Fruit fly (Drosophila melanogaster): ENCODE measurements around the gene nonA-l.

nonA-l gene

DNA sequence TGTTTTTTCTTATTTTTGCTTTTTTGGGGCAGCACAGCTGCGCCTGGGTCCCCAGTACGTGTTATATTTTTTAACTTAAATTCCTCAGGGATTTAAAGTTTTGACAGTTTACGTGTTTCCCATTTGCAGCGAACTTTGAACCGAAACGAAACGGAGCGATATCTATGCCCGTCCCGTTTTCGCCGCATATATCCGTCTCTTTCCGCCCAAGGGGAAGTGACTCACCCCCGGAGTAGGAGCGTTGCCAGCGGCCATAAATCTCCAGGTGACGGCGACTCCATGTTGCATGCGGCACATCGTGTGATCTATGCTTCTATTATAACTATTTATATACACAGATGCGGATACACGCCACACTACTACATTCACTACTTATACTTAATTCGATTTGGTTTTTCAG is 21.7 kb downstream of the nonA-l start:
- no peak for TF ChIP-seq Abd-B (GFP tag; optimal IDR thresholded peaks at IDR 0.05)
- no peak for TF ChIP-seq tai (GFP tag; optimal IDR thresholded peaks at IDR 0.05)
- TF ChIP-seq sage (GFP tag; optimal IDR thresholded peaks at IDR 0.05), result no peak
- no peak for TF ChIP-seq pan (optimal IDR thresholded peaks at IDR 0.05)
- TF ChIP-seq Jra (GFP tag; optimal IDR thresholded peaks at IDR 0.05), result no peak
- no peak for TF ChIP-seq OdsH (GFP tag; optimal IDR thresholded peaks at IDR 0.05)

DNA sequence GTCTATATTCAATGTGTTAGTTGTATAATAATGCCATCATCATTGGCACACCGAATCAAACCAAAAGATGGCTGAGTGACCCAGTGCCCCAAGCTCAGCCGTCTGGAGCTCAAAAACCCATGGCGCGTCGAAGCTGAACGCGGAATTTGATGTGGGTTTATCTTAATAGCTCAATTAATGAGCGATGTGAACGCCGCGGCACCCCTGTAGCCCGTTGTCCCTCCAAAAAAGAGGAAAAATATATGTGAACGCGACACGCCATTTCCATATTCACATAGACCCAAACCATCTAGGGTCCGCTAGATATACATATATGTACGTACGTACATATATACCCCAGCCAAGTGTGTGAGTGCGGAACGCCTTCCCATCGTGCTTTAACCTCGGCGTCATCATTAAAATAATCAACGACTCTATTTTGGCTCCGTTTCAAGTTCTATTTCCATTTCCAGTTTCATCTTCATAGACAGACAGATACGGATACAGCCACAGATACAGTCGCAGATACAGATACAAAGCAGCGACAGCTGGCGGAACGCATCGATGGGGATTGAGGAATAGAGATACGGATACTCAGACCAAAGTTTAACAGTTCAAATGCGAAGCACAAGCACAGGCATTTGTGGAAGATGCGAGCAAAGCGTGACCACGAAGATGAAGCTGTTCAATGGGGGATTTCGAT is 24.3 kb downstream of the nonA-l start:
- TF ChIP-seq dmrt93B (GFP tag; optimal IDR thresholded peaks at IDR 0.05) (no peak), dsf (GFP tag; optimal IDR thresholded peaks at IDR 0.05; ENCODE audit: borderline replicate concordance) (no peak), lola (GFP tag; optimal IDR thresholded peaks at IDR 0.05) (no peak), Hr78 (GFP tag; optimal IDR thresholded peaks at IDR 0.05) (no peak)

DNA sequence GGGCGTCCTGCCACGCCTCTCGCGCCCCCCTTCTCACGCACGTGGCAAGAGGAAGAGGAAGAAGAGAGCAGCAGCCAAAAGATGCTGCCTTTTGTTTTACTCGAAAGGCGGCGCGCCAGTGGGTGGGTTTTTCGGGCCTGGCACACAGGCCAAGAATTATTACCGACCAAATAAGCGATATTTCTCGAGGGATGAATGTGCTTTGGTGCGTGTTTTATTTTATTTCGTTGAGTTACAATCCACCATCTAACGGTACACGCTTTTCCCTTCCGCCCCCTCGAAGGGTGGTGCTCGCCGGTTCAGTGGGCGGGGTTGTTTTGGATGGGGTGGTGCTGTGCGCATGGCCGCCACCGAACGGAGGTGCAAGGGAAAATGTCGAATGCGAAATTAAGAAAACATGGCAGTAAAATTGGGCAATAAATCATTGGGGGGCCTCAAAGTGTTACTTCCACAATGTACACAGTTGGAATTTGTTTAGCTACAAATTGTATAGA is 32.3 kb downstream of the nonA-l start:
- no peak for TF ChIP-seq woc (GFP tag; optimal IDR thresholded peaks at IDR 0.05)
- no peak for TF ChIP-seq Hr78 (GFP tag; optimal IDR thresholded peaks at IDR 0.05)
- TF ChIP-seq dl (GFP tag; optimal IDR thresholded peaks at IDR 0.05; ENCODE audit: insufficient read depth in 1 of 2, partially characterized antibody in 2 of 2), result no peak
- TF ChIP-seq Mio (GFP tag; optimal IDR thresholded peaks at IDR 0.05), result no peak
- no peak for TF ChIP-seq pan (optimal IDR thresholded peaks at IDR 0.05)
- TF ChIP-seq CrebA (GFP tag; optimal IDR thresholded peaks at IDR 0.05; ENCODE audit: borderline replicate concordance), result no peak
- no peak for TF ChIP-seq N (GFP tag; optimal IDR thresholded peaks at IDR 0.05)
- TF ChIP-seq dmrt93B (GFP tag; optimal IDR thresholded peaks at IDR 0.05), result no peak
- TF ChIP-seq Jra (GFP tag; optimal IDR thresholded peaks at IDR 0.05), result no peak
- no peak for TF ChIP-seq psq (GFP tag; optimal IDR thresholded peaks at IDR 0.05)
- no peak for TF ChIP-seq tai (GFP tag; optimal IDR thresholded peaks at IDR 0.05)
- no peak for TF ChIP-seq br (GFP tag; optimal IDR thresholded peaks at IDR 0.05)
- TF ChIP-seq GATAd (GFP tag; optimal IDR thresholded peaks at IDR 0.05), result no peak
- TF ChIP-seq Dif (GFP tag; optimal IDR thresholded peaks at IDR 0.05; ENCODE audit: partially characterized antibody), result no peak
- no peak for TF ChIP-seq sage (GFP tag; optimal IDR thresholded peaks at IDR 0.05)
- TF ChIP-seq OdsH (GFP tag; optimal IDR thresholded peaks at IDR 0.05), result no peak
- TF ChIP-seq CG9705 (GFP tag; optimal IDR thresholded peaks at IDR 0.05), result no peak
- no peak for TF ChIP-seq Hnf4 (GFP tag; optimal IDR thresholded peaks at IDR 0.05)

DNA sequence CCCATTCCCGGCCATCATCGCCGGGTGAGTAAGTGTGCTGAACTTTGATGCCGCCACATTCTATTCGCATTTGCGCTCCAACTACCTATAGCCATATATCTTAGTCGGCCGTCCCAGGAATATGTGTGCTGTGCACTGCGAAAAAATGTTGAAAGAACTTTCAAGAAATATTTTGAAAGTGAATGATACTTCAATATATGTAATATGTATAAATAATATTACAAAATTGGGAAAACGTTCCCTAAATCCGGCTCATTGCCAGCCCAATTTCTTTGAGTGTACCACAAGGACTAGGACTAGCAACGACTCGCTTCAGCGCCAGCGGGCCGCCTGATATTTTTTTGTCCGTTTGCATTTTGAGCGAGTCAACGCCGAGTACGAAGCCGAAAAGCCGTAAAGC is 33.2 kb downstream of the nonA-l start:
- TF ChIP-seq pan (optimal IDR thresholded peaks at IDR 0.05) (no peak), brk (GFP tag; optimal IDR thresholded peaks at IDR 0.05) (no peak), Hr78 (GFP tag; optimal IDR thresholded peaks at IDR 0.05) (no peak), usp (GFP tag; optimal IDR thresholded peaks at IDR 0.05) (no peak), psq (GFP tag; optimal IDR thresholded peaks at IDR 0.05) (no peak), br (GFP tag; optimal IDR thresholded peaks at IDR 0.05) (no peak)

DNA sequence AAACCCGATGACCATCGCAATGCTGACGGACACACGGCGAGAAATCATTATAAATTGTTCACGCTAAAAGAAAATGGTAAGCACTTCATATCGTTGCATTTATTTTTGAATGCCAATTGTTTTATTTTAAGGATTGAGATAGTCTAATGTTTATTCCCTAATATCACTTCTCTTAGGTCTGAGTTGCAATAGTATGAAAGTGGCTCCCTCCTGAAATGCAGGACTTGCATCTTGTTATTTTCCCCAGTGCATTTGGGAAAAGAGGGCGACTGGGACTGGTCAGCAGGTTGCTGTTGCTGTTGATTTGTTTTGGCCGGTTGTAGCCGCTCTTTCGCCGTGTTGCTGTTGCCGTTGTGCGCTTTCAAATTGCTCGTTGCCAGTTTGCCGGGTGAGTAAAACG is 36.5 kb downstream of the nonA-l start:
- no peak for TF ChIP-seq usp (GFP tag; optimal IDR thresholded peaks at IDR 0.05)
- TF ChIP-seq ey (GFP tag; optimal IDR thresholded peaks at IDR 0.05), result peak; percentile 8

DNA sequence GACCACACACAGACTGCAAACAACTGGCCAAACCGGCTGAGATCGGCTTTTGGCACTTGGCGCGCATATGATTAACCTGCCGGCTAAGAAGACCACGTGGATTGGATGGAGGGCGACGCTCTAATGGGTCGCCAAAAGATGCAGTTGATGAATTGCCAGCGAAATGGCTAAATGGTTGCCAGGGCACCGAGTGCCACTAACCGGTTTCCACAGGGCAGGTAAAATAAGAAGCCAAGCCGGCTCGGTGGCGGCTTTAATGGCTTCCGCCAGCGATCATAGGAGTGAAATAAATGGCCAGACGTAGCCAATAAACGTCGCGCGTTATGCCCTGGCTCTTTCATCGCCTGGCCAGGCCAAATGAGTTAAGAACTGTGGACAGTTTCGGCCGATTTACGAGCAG is 37.9 kb downstream of the nonA-l start:
- TF ChIP-seq brk (GFP tag; optimal IDR thresholded peaks at IDR 0.05), result no peak

DNA sequence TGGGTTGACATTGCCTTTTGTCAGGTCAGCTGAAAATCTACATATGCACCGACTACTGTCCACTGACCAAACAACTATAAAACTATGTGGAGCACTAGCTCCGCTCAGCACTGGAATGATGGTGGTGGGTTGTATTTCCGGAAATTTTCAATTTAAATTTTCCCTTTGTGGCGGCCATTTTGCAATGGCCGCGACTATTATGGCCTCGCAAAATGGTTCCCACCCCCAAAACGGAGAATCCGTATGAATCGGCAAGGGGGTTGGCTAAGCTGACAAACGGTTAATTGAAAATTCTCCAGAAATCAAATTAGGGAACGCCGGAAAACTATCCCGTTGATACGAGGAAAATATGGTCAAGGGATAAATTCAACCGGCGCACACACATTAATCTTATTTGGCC is 42.9 kb downstream of the nonA-l start:
- no peak for TF ChIP-seq brk (GFP tag; optimal IDR thresholded peaks at IDR 0.05)
- TF ChIP-seq Hr83 (GFP tag; optimal IDR thresholded peaks at IDR 0.05; ENCODE audit: poor library complexity, severe bottlenecking), result no peak
- TF ChIP-seq CG32264 (GFP tag; optimal IDR thresholded peaks at IDR 0.05), result no peak
- no peak for TF ChIP-seq br (GFP tag; optimal IDR thresholded peaks at IDR 0.05)
- no peak for TF ChIP-seq rgr (GFP tag; optimal IDR thresholded peaks at IDR 0.05)
